Fruit fly (Drosophila melanogaster): Measurements from ENCODE around the gene mRpS18C.

mRpS18C gene

DNA sequence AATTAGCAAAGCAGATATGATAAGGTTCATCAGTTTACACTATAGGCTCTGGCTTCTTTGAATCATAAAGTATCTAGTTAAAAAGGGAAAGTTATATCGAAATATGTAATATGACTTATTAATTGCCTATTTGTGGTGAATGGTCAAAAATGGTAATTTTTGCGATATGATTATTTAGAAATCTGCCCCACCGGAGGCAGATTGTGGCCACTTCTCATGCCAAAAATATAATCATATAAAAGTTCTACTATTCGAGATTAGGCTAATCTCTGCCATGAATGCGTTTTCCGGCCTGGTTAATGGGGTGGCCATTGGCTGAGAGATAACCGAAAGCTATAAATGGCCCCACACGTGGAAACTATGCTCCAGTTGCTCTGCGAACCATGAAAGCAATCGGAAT lies 4.7 kb downstream of the mRpS18C start, which contains the start of gene CG15533:
CG15533 (plus strand) TSS at position 362 of the 400 bp plus-strand sequence.
- TF ChIP-seq OdsH (GFP tag; optimal IDR thresholded peaks at IDR 0.05) (no peak), Abd-B (GFP tag; optimal IDR thresholded peaks at IDR 0.05) (no peak), Dfd (GFP tag; optimal IDR thresholded peaks at IDR 0.05) (no peak), Mio (GFP tag; optimal IDR thresholded peaks at IDR 0.05) (no peak)

DNA sequence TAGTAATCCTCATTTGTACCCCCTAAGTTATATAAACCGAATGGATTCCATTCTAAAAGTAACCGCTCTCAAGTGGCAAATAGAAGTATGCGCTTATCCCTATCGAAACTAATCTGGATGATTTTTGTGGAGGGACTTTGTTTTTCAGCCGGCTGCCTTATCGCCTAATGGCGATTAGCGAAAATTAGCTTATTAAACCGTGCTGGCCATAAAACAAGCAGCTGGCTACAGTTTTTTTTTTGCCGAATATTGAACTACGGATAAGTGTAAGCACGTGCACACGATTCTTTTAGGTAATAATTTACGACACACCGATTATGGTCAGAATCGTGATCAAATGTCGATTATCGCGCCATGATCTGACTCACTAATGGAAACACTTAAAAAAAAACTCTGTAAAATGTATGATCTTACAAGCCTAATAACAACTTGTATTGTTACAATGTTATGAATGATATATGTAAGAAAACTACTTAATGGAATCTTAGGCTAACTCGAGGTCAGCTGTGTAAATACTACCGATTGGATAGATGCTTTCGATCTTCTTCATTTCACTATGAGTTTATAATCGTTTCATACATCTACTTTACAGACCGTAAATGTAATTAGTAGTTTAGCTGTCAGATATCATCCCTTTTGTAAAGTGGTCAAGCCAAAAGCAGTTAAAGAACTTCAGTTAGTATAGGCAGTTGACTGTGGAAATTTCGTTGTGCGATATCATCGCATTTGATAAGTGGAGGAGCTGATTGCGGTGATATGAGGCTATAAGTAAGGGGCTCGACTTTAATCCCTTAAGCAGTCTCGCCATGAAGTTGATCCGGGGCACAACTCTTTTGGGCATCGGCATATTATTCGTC lies 7.7 kb downstream of the mRpS18C start, which contains the start of gene CG15534:
CG15534 (plus strand) TSS at position 807 of the 857 bp plus-strand sequence.
- TF ChIP-seq Vsx2 (GFP tag; optimal IDR thresholded peaks at IDR 0.05; ENCODE audit: partially characterized antibody) (peak; percentile 88), OdsH (GFP tag; optimal IDR thresholded peaks at IDR 0.05) (no peak), Hnf4 (GFP tag; optimal IDR thresholded peaks at IDR 0.05) (no peak), Rel (GFP tag; optimal IDR thresholded peaks at IDR 0.05) (no peak), Rel (tag; optimal IDR thresholded peaks at IDR 0.05) (peak; percentile 30)

DNA sequence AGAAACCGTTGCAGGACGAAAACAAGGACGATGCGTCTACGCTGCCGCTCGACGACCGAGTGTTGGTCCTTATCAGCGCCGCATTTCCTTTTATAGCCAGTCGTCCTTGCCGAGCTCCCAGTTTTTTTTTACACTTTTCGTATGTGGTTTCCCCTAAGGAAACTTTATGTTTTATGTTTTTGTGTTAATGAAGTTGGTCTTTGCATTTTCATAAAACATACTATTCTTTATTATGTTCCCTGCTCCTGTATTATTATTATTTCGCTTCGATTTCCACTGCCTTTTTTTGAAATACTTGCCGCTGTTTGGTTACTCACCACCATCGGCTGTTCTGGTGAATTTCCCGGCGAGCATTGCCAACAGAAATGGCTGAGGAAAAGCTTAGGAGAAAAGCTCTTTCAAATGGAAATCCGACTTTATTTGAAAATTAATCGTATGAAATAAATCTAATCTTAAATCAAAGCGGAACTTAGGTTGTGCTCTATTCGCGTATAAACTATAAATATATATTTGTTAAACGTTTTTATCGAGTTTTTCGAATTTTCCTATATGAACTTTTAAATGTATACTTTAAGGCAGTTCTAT lies 19.9 kb downstream of the mRpS18C start, which contains the start of gene CG15537:
CG15537 (minus strand) TSS at position 51 of the 585 bp plus-strand sequence.
- TF ChIP-seq sage (GFP tag; optimal IDR thresholded peaks at IDR 0.05), result no peak
- TF ChIP-seq Jra (GFP tag; optimal IDR thresholded peaks at IDR 0.05), result no peak
- no peak for TF ChIP-seq CG32264 (GFP tag; optimal IDR thresholded peaks at IDR 0.05)
- no peak for TF ChIP-seq HLH106 (tag; optimal IDR thresholded peaks at IDR 0.05)
- no peak for TF ChIP-seq Vsx2 (GFP tag; optimal IDR thresholded peaks at IDR 0.05; ENCODE audit: partially characterized antibody)
- TF ChIP-seq Dif (GFP tag; optimal IDR thresholded peaks at IDR 0.05; ENCODE audit: partially characterized antibody), result no peak
- TF ChIP-seq foxo (GFP tag; optimal IDR thresholded peaks at IDR 0.05), result no peak
- no peak for TF ChIP-seq h (GFP tag; optimal IDR thresholded peaks at IDR 0.05)
- TF ChIP-seq ey (GFP tag; optimal IDR thresholded peaks at IDR 0.05), result no peak
- TF ChIP-seq Rel (GFP tag; optimal IDR thresholded peaks at IDR 0.05), result no peak
- no peak for TF ChIP-seq Rel (tag; optimal IDR thresholded peaks at IDR 0.05)
- no peak for TF ChIP-seq Mio (GFP tag; optimal IDR thresholded peaks at IDR 0.05)
- no peak for TF ChIP-seq N (GFP tag; optimal IDR thresholded peaks at IDR 0.05)
- no peak for TF ChIP-seq lola (GFP tag; optimal IDR thresholded peaks at IDR 0.05)
- no peak for TF ChIP-seq brk (GFP tag; optimal IDR thresholded peaks at IDR 0.05)
- no peak for TF ChIP-seq Hr83 (GFP tag; optimal IDR thresholded peaks at IDR 0.05; ENCODE audit: poor library complexity, severe bottlenecking)
- no peak for TF ChIP-seq Abd-B (GFP tag; optimal IDR thresholded peaks at IDR 0.05)
- TF ChIP-seq Hnf4 (GFP tag; optimal IDR thresholded peaks at IDR 0.05), result no peak
- no peak for TF ChIP-seq tai (GFP tag; optimal IDR thresholded peaks at IDR 0.05)

DNA sequence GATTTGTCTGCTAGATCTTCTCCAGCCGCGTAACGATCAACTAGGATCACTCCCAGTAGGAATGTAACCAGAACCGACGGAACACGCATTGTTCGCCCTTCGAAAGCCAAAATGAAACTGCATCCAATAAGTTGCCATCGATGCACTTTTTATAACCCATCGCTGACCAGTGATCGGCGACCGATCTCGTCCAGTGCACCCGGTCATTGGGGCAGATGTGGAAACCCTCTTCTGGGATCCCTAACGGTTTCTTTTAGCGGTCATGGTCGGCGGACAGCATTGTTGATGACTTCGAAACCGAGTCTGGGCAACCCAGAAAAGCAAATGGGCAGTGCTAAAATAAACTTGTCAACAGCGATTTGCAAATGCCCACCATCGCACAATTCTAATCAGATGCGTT lies 21.2 kb downstream of the mRpS18C start, which contains the start of gene Osi23:
Osi23 (minus strand) TSS at position 101 of the 400 bp plus-strand sequence.
- no peak for TF ChIP-seq Mio (GFP tag; optimal IDR thresholded peaks at IDR 0.05)
- no peak for TF ChIP-seq tai (GFP tag; optimal IDR thresholded peaks at IDR 0.05)
- no peak for TF ChIP-seq foxo (GFP tag; optimal IDR thresholded peaks at IDR 0.05)
- no peak for TF ChIP-seq HLH106 (tag; optimal IDR thresholded peaks at IDR 0.05)
- no peak for TF ChIP-seq Sp1 (GFP tag; optimal IDR thresholded peaks at IDR 0.05)
- TF ChIP-seq sage (GFP tag; optimal IDR thresholded peaks at IDR 0.05), result no peak
- TF ChIP-seq Dfd (GFP tag; optimal IDR thresholded peaks at IDR 0.05), result no peak
- no peak for TF ChIP-seq GATAd (GFP tag; optimal IDR thresholded peaks at IDR 0.05)
- no peak for TF ChIP-seq woc (GFP tag; optimal IDR thresholded peaks at IDR 0.05)
- TF ChIP-seq N (GFP tag; optimal IDR thresholded peaks at IDR 0.05), result no peak

DNA sequence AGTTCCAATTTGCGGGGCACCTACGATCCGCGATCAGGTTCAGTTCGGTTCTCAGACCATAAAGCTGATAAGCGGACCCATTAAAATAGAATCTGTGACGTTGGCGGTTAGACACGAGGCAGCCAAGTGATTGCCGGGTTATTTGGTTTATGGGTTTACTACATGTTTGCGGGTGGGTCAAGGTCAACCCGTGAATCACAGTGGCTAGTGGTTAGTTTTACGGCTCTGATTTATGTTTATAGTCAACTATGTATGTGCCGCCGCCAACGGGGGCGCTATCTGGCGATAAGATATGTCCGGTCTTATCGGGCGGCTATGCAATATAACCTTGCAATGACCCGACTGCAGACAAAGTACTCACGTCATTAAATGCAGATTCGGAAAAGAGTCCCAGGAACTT lies 25.7 kb downstream of the mRpS18C start:
- TF ChIP-seq CrebA (GFP tag; optimal IDR thresholded peaks at IDR 0.05; ENCODE audit: borderline replicate concordance) (peak; percentile 22), br (GFP tag; optimal IDR thresholded peaks at IDR 0.05) (no peak), lola (GFP tag; optimal IDR thresholded peaks at IDR 0.05) (no peak)

DNA sequence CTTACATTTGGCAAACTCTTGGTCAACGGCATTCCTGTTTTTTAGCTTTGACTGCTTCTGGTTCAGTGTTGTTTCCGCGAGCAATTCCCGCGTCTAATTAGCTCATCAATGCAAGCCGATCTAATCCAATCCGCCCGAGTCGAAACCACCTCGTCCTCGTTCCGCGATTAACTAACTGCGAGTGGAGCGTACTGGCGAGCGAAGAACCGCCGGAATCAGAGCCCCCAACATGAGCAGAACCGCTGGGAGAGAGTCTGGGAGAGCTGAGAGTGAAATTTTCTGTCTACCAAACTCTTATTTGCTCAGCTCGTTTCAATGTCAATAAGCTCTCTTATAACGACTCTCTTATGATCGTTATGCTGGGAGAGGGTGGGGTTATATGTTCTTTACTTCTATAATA lies 26.4 kb downstream of the mRpS18C start:
- peak; percentile 98 for TF ChIP-seq Hnf4 (GFP tag; optimal IDR thresholded peaks at IDR 0.05)
- peak; percentile 93 for TF ChIP-seq sage (GFP tag; optimal IDR thresholded peaks at IDR 0.05)
- TF ChIP-seq Vsx2 (GFP tag; optimal IDR thresholded peaks at IDR 0.05; ENCODE audit: partially characterized antibody), result peak; percentile 98
- TF ChIP-seq br (GFP tag; optimal IDR thresholded peaks at IDR 0.05), result peak; percentile 83
- peak; percentile 80 for TF ChIP-seq psq (GFP tag; optimal IDR thresholded peaks at IDR 0.05)
- TF ChIP-seq CrebA (GFP tag; optimal IDR thresholded peaks at IDR 0.05; ENCODE audit: borderline replicate concordance), result peak; percentile 90
- no peak for TF ChIP-seq Myc (optimal IDR thresholded peaks at IDR 0.05)
- TF ChIP-seq Dif (GFP tag; optimal IDR thresholded peaks at IDR 0.05; ENCODE audit: partially characterized antibody), result peak; percentile 98
- no peak for TF ChIP-seq Dfd (GFP tag; optimal IDR thresholded peaks at IDR 0.05)
- TF ChIP-seq Rel (GFP tag; optimal IDR thresholded peaks at IDR 0.05), result peak; percentile 53
- peak; percentile 19 for TF ChIP-seq Rel (tag; optimal IDR thresholded peaks at IDR 0.05)
- TF ChIP-seq ey (GFP tag; optimal IDR thresholded peaks at IDR 0.05), result peak; percentile 47
- peak; percentile 29 for TF ChIP-seq CG9705 (GFP tag; optimal IDR thresholded peaks at IDR 0.05)
- peak; percentile 99 for TF ChIP-seq jim (GFP tag; optimal IDR thresholded peaks at IDR 0.05)
- no peak for TF ChIP-seq Abd-B (GFP tag; optimal IDR thresholded peaks at IDR 0.05)
- no peak for TF ChIP-seq lola (GFP tag; optimal IDR thresholded peaks at IDR 0.05)
- peak; percentile 95 for TF ChIP-seq dsf (GFP tag; optimal IDR thresholded peaks at IDR 0.05; ENCODE audit: borderline replicate concordance)
- TF ChIP-seq woc (GFP tag; optimal IDR thresholded peaks at IDR 0.05), result no peak
- no peak for TF ChIP-seq pan (optimal IDR thresholded peaks at IDR 0.05)
- TF ChIP-seq rgr (GFP tag; optimal IDR thresholded peaks at IDR 0.05), result peak; percentile 95
- peak; percentile 73 for TF ChIP-seq Mio (GFP tag; optimal IDR thresholded peaks at IDR 0.05)
- peak; percentile 84 for TF ChIP-seq fru (GFP tag; optimal IDR thresholded peaks at IDR 0.05)

Data from whole organism, wandering third instar larva.